Worm (Caenorhabditis elegans): ENCODE results near the gene tmem-131.

The tmem-131 gene

ce11 chrIII:5024393-5024964 lies 26.5 kb upstream of the tmem-131 start, which contains the start of gene pcf-11 (continued):
- TF ChIP-seq daf-12 (tag; optimal IDR thresholded peaks at IDR 0.05) = no peak
- TF ChIP-seq daf-16 (GFP tag; optimal IDR thresholded peaks at IDR 0.05) = no peak
- TF ChIP-seq daf-16 (tag; optimal IDR thresholded peaks at IDR 0.05) = peak; percentile 27

DNA sequence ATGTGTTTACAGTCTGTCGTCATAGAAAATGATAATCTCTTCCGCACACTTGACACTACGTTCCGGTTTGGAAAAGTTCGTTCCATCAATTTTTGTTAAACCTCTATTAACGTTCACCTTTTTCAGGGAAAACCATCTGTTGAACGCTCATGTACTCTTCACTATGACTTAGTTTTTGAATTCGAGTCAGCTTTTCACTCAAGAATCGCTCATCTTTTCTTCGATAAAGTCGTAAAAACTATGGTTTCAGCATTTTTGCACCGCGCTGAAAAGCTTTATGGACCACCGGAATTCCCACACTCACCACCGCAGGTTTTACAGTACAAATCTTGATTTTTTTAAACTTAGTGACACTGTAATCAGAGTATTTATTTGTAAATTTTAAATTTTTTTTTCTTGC lies 25.7 kb upstream of the tmem-131 start:
- TF ChIP-seq lsy-2 (tag; optimal IDR thresholded peaks at IDR 0.05) (no peak), aha-1 (tag) (peak; percentile 92), ztf-7 (tag; optimal IDR thresholded peaks at IDR 0.05) (no peak), F49E8.2 (tag; optimal IDR thresholded peaks at IDR 0.05; ENCODE audit: borderline replicate concordance) (no peak), snpc-1.2 (GFP tag; IDR thresholded peaks at IDR 0.05) (no peak)

- TF ChIP-seq unc-39 (tag; optimal IDR thresholded peaks at IDR 0.05) = no peak
- peak; percentile 19 for TF ChIP-seq aha-1 (tag)
Measured at ce11 chrIII:5022964-5023363, 25.0 kb upstream of the tmem-131 start, which contains the start of gene R144.13. Gene R144.13, plus strand, starts transcription at chrIII:5023264.

DNA sequence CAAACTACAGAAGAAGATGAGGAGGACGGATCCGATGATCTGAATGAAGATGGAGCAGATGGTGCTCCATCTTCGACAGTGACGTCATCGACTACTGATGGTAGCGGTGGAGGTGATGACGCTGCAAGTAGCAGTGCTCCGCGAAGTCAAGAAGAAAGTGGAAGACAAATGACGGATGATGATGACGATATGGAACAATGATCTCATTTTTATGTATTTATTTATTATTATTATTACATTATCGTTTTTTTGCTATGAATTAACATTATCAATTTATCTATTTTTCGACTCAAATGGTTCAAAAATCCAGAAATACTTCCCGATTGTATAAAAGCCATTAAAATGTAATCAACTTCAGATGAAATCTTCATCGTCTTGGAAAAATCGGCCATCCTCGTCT lies 23.7 kb upstream of the tmem-131 start, which contains the start of gene R144.3:
Gene R144.3 (plus strand): TSS at position 301 of the 400 bp plus-strand sequence.
- no peak for TF ChIP-seq F26F4.8 (GFP tag; conservative IDR thresholded peaks at IDR 0.05)
- no peak for TF ChIP-seq spr-1 (tag; optimal IDR thresholded peaks at IDR 0.05)
- no peak for TF ChIP-seq cey-2 (tag; optimal IDR thresholded peaks at IDR 0.05; ENCODE audit: borderline replicate concordance, insufficient read depth)
- TF ChIP-seq fos-1 (tag; optimal IDR thresholded peaks at IDR 0.05) = no peak
- no peak for TF ChIP-seq ZK337.2 (GFP tag; IDR thresholded peaks at IDR 0.05)
- TF ChIP-seq D1046.2 (GFP tag; IDR thresholded peaks at IDR 0.05) = no peak
- TF ChIP-seq unc-130 (GFP tag; optimal IDR thresholded peaks at IDR 0.05) = no peak
- TF ChIP-seq T20F7.1 (GFP tag; optimal IDR thresholded peaks at IDR 0.05) = no peak
- TF ChIP-seq ceh-82 (tag; optimal IDR thresholded peaks at IDR 0.05) = no peak
- TF ChIP-seq arid-1 (GFP tag; conservative IDR thresholded peaks at IDR 0.05) = no peak
- TF ChIP-seq ztf-11 (tag; optimal IDR thresholded peaks at IDR 0.05) = no peak
- no peak for TF ChIP-seq nhr-41 (GFP tag; IDR thresholded peaks at IDR 0.05)
- TF ChIP-seq lin-38 (GFP tag; IDR thresholded peaks at IDR 0.05) = no peak
- no peak for TF ChIP-seq lim-7 (GFP tag; IDR thresholded peaks at IDR 0.05)

DNA sequence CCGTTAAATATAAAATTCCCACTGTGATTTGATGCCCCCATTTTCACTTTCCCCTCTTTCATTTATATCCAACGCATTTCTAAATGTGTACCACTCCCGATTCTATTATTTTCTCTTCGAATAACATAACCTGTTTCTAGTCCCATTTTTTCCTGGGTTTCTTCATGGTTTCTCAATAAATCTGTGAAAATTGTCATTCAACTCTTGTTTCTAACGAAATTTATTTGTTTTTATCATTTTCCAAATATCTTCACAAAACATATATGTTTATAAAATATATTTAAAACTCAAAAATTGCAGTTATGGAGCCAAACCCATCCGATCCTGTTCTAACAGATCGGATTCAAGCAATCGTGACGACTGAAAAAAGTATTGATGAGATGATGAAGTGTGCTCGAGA lies 23.0 kb upstream of the tmem-131 start, which contains the start of gene mdt-11:
Gene mdt-11 (plus strand): TSS at position 301 of the 400 bp plus-strand sequence.
- no peak for TF ChIP-seq dmd-8 (GFP tag; IDR thresholded peaks at IDR 0.05)
- TF ChIP-seq aha-1 (tag) = peak; percentile 55

ce11 chrIII:5018116-5018689 lies 20.2 kb upstream of the tmem-131 start, which contains the start of gene wip-1:
Gene wip-1, plus strand, starts transcription at chrIII:5018639.
- TF ChIP-seq egl-43 (GFP tag; IDR thresholded peaks at IDR 0.05) (peak; percentile 96), dmd-8 (GFP tag; IDR thresholded peaks at IDR 0.05) (peak; percentile 76; the same call in 1 of the 2 replicates), T26A8.4 (GFP tag; IDR thresholded peaks at IDR 0.05) (peak; percentile 98), daf-16 (GFP tag; optimal IDR thresholded peaks at IDR 0.05) (peak; percentile 95 to 97), daf-16 (tag; optimal IDR thresholded peaks at IDR 0.05) (peak; percentile 97), madf-5 (GFP tag; IDR thresholded peaks at IDR 0.05) (peak in 1 of 2 experiments; percentile 90; a peak in 1 of 4 replicates), arid-1 (GFP tag; conservative IDR thresholded peaks at IDR 0.05) (peak; percentile 98), F37D6.2 (tag; optimal IDR thresholded peaks at IDR 0.05) (peak; percentile 95), unc-130 (GFP tag; optimal IDR thresholded peaks at IDR 0.05) (peak; percentile 97), ZK337.2 (GFP tag; IDR thresholded peaks at IDR 0.05) (peak; percentile 69; the same call in 1 of the 2 replicates), snpc-4 (tag; optimal IDR thresholded peaks at IDR 0.05) (peak; percentile 52), ztf-11 (tag; optimal IDR thresholded peaks at IDR 0.05) (peak; percentile 18), hlh-30 (tag; optimal IDR thresholded peaks at IDR 0.05; ENCODE audit: insufficient read depth) (peak; percentile 94), ceh-62 (tag; optimal IDR thresholded peaks at IDR 0.05) (no peak), dve-1 (tag; optimal IDR thresholded peaks at IDR 0.05; ENCODE audit: insufficient read depth) (peak; percentile 100), ama-1 (optimal IDR thresholded peaks at IDR 0.05) (peak; percentile 36), ceh-28 (tag; optimal IDR thresholded peaks at IDR 0.05) (peak; percentile 38), daf-12 (tag; optimal IDR thresholded peaks at IDR 0.05) (no peak), nhr-25 (tag; optimal IDR thresholded peaks at IDR 0.05; ENCODE audit: borderline replicate concordance, insufficient read depth) (peak; percentile 95), dmd-6 (GFP tag; IDR thresholded peaks at IDR 0.05) (peak; percentile 96), daf-8 (GFP tag; IDR thresholded peaks at IDR 0.05) (no peak), dmd-9 (GFP tag; IDR thresholded peaks at IDR 0.05) (peak; percentile 94), nhr-28 (tag; optimal IDR thresholded peaks at IDR 0.05) (peak; percentile 98), ces-1 (GFP tag; optimal IDR thresholded peaks at IDR 0.05) (peak; percentile 33)
